Worm (Caenorhabditis elegans) whole organism, young adult: ENCODE measurements around the gene K06H7.7.

Experiments used
- B0035.1 ChIP-seq: sonication (generic microtip); optimal IDR thresholded peaks from 2 replicates; lab custom pipeline; 2016; ENCODE audit warnings: missing genetic modification characterization, mild to moderate bottlenecking, missing compliant biosample characterization, missing genotype, missing genetic modification reagents
- C06A6.2 ChIP-seq: fragments of 200-800 bp; sonication (Bioruptor generic); conservative IDR thresholded peaks from 2 replicates; pipeline ENCODE4 v1.3.6; 2022; ENCODE audit warnings: missing genetic modification characterization, missing compliant biosample characterization
- C17E4.6 ChIP-seq: fragments of 200-800 bp; sonication (Bioruptor generic); IDR thresholded peaks from 2 replicates; pipeline ENCODE4 v1.3.6; 2022; ENCODE audit warnings: missing genetic modification reagents, missing genetic modification characterization, missing compliant biosample characterization
- F33H1.4 ChIP-seq: fragments of 200-800 bp; sonication (Bioruptor generic); IDR thresholded peaks from 2 replicates; pipeline ENCODE4 v1.3.6; 2022; ENCODE audit warnings: missing genetic modification reagents, missing genetic modification characterization, missing compliant biosample characterization
- F49E8.2 ChIP-seq: sonication (generic microtip); optimal IDR thresholded peaks from 3 replicates; lab custom pipeline; 2017; ENCODE audit warnings: missing genetic modification characterization, mild to moderate bottlenecking, missing compliant biosample characterization, antibody characterized with exemption, moderate library complexity; ENCODE audit not compliant: insufficient read depth
- F52B5.7 ChIP-seq: sonication (generic microtip); optimal IDR thresholded peaks from 2 replicates; lab custom pipeline; 2016; ENCODE audit warnings: mild to moderate bottlenecking, missing genetic modification characterization, missing compliant biosample characterization
- F55B11.4 ChIP-seq: sonication (generic microtip); optimal IDR thresholded peaks from 2 replicates; lab custom pipeline; 2016; ENCODE audit warnings: missing compliant biosample characterization, missing genetic modification characterization, borderline replicate concordance; ENCODE audit not compliant: insufficient read depth
- F57A8.1 ChIP-seq: fragments of 200-800 bp; sonication (Bioruptor generic); optimal IDR thresholded peaks from 2 replicates; lab custom pipeline; 2018; ENCODE audit warnings: mild to moderate bottlenecking, missing genetic modification characterization, moderate library complexity, missing compliant biosample characterization
- K11D2.4 ChIP-seq: fragments of 200-800 bp; sonication (Bioruptor generic); IDR thresholded peaks from 2 replicates; pipeline ENCODE4 v1.3.6; 2022; ENCODE audit warnings: missing genetic modification reagents, missing genetic modification characterization, missing compliant biosample characterization
- K12H6.12 ChIP-seq: fragments of 200-800 bp; sonication (Bioruptor generic); optimal IDR thresholded peaks from 2 replicates; lab custom pipeline; 2018; ENCODE audit warnings: mild to moderate bottlenecking, missing genetic modification characterization, missing compliant biosample characterization
- T26A5.8 ChIP-seq: sonication (generic microtip); optimal IDR thresholded peaks from 2 replicates; lab custom pipeline; 2016; ENCODE audit warnings: missing genetic modification characterization, missing compliant biosample characterization
- Y95B8A.8 ChIP-seq: fragments of 200-800 bp; sonication (Bioruptor generic); IDR thresholded peaks from 2 replicates; pipeline ENCODE4 v1.3.6; 2022; ENCODE audit warnings: missing genetic modification reagents, missing genetic modification characterization, missing compliant biosample characterization
- akir-1 ChIP-seq: fragments of 200-800 bp; sonication (Bioruptor generic); optimal IDR thresholded peaks from 2 replicates; lab custom pipeline; 2018; ENCODE audit warnings: mild to moderate bottlenecking, missing genetic modification characterization, moderate library complexity, missing compliant biosample characterization
- aptf-3 ChIP-seq: fragments of 200-800 bp; sonication (Bioruptor generic); IDR thresholded peaks from 2 replicates; pipeline ENCODE4 v1.3.6; 2022; ENCODE audit warnings: missing genetic modification characterization, missing compliant biosample characterization
- atf-7 ChIP-seq: sonication (generic microtip); optimal IDR thresholded peaks from 2 replicates; lab custom pipeline; 2017; ENCODE audit warnings: mild to moderate bottlenecking, missing genetic modification characterization, missing compliant biosample characterization
- athp-1 ChIP-seq: sonication (generic microtip); optimal IDR thresholded peaks from 2 replicates; lab custom pipeline; 2017; ENCODE audit warnings: mild to moderate bottlenecking, missing genetic modification characterization, missing compliant biosample characterization
- bed-2 ChIP-seq: fragments of 200-800 bp; sonication (Bioruptor generic); IDR thresholded peaks from 2 replicates; pipeline ENCODE4 v1.3.6; 2022; ENCODE audit warnings: missing genetic modification reagents, missing genetic modification characterization, missing compliant biosample characterization
- ceh-100 ChIP-seq: fragments of 200-800 bp; sonication (Bioruptor generic); IDR thresholded peaks from 2 replicates; pipeline ENCODE4 v1.3.6; 2022; ENCODE audit warnings: missing genetic modification reagents, missing genetic modification characterization, missing compliant biosample characterization
- ceh-40 ChIP-seq: fragments of 200-800 bp; sonication (Bioruptor generic); IDR thresholded peaks from 2 replicates; pipeline ENCODE4 v1.3.6; 2022; ENCODE audit warnings: missing genetic modification characterization, missing compliant biosample characterization
- ceh-58 ChIP-seq: fragments of 200-800 bp; sonication (Bioruptor generic); IDR thresholded peaks from 2 replicates; pipeline ENCODE4 v1.3.6; 2022; ENCODE audit warnings: missing genetic modification characterization, missing compliant biosample characterization
- ceh-91 ChIP-seq: fragments of 200-800 bp; sonication (Bioruptor generic); IDR thresholded peaks from 2 replicates; pipeline ENCODE4 v1.3.6; 2022; ENCODE audit warnings: missing genetic modification reagents, missing genetic modification characterization, missing compliant biosample characterization
- die-1 ChIP-seq: sonication (generic microtip); optimal IDR thresholded peaks from 2 replicates; lab custom pipeline; 2016; ENCODE audit warnings: missing genotype, mild to moderate bottlenecking, missing genetic modification characterization, missing compliant biosample characterization
- dox-1 ChIP-seq: fragments of 200-800 bp; sonication (Bioruptor generic); IDR thresholded peaks from 2 replicates; pipeline ENCODE4 v1.3.6; 2022; ENCODE audit warnings: missing genetic modification reagents, missing genetic modification characterization, missing compliant biosample characterization
- egrh-3 ChIP-seq: fragments of 200-800 bp; sonication (Bioruptor generic); IDR thresholded peaks from 2 replicates; pipeline ENCODE4 v1.3.6; 2022; ENCODE audit warnings: missing genetic modification reagents, missing genetic modification characterization, missing compliant biosample characterization
- fkh-3 ChIP-seq: sonication (generic microtip); optimal IDR thresholded peaks from 2 replicates; lab custom pipeline; 2016; ENCODE audit warnings: mild to moderate bottlenecking, missing genetic modification characterization, missing compliant biosample characterization
- him-1 ChIP-seq: sonication (generic microtip); optimal IDR thresholded peaks from 2 replicates; lab custom pipeline; 2016; ENCODE audit warnings: missing genotype, missing genetic modification reagents, missing genetic modification characterization, missing compliant biosample characterization
- hlh-26 ChIP-seq: fragments of 200-800 bp; sonication (Bioruptor generic); conservative IDR thresholded peaks from 2 replicates; pipeline ENCODE4 v1.3.6; 2022; ENCODE audit warnings: missing genetic modification reagents, missing genetic modification characterization, missing compliant biosample characterization
- hmg-20 ChIP-seq: fragments of 200-800 bp; sonication (Bioruptor generic); IDR thresholded peaks from 2 replicates; pipeline ENCODE4 v1.3.6; 2022; ENCODE audit warnings: missing genetic modification reagents, missing genetic modification characterization, missing compliant biosample characterization
- let-526 ChIP-seq: fragments of 200-800 bp; sonication (Bioruptor generic); IDR thresholded peaks from 2 replicates; pipeline ENCODE4 v1.3.6; 2022; ENCODE audit warnings: missing genetic modification reagents, missing genetic modification characterization, missing compliant biosample characterization
- lin-40 ChIP-seq: sonication (generic microtip); optimal IDR thresholded peaks from 2 replicates; lab custom pipeline; 2016; ENCODE audit warnings: missing genetic modification characterization, mild to moderate bottlenecking, missing compliant biosample characterization, missing genotype, missing genetic modification reagents
- lsl-1 ChIP-seq: fragments of 200-800 bp; sonication (Bioruptor generic); optimal IDR thresholded peaks from 2 replicates; lab custom pipeline; 2018; ENCODE audit warnings: mild to moderate bottlenecking, missing genetic modification characterization, moderate library complexity, missing compliant biosample characterization
- madf-6 ChIP-seq: fragments of 200-800 bp; sonication (Bioruptor generic); IDR thresholded peaks from 2 replicates; pipeline ENCODE4 v1.3.6; 2022; ENCODE audit warnings: missing genetic modification reagents, missing genetic modification characterization, missing compliant biosample characterization
- madf-8 ChIP-seq: fragments of 200-800 bp; sonication (Bioruptor generic); conservative IDR thresholded peaks from 2 replicates; pipeline ENCODE4 v1.3.6; 2022; ENCODE audit warnings: missing genetic modification reagents, missing genetic modification characterization, missing compliant biosample characterization
- mcd-1 ChIP-seq: fragments of 200-800 bp; sonication (Bioruptor generic); IDR thresholded peaks from 2 replicates; pipeline ENCODE4 v1.3.6; 2022; ENCODE audit warnings: missing genetic modification reagents, missing genetic modification characterization, missing compliant biosample characterization
- mes-4 ChIP-seq: sonication (generic microtip); optimal IDR thresholded peaks from 2 replicates; lab custom pipeline; 2016; ENCODE audit warnings: missing genotype, missing genetic modification characterization, missing compliant biosample characterization
- mxl-1 ChIP-seq: sonication (generic microtip); optimal IDR thresholded peaks from 2 replicates; lab custom pipeline; 2016; ENCODE audit warnings: missing genetic modification characterization, missing compliant biosample characterization
- nfyb-1 ChIP-seq: fragments of 200-800 bp; sonication (Bioruptor generic); IDR thresholded peaks from 2 replicates; pipeline ENCODE4 v1.3.6; 2022; ENCODE audit warnings: missing genetic modification reagents, missing genetic modification characterization, missing compliant biosample characterization
- nhr-27 ChIP-seq: fragments of 200-800 bp; sonication (Bioruptor generic); optimal IDR thresholded peaks from 2 replicates; lab custom pipeline; 2018; ENCODE audit warnings: mild to moderate bottlenecking, missing genetic modification characterization, moderate library complexity, missing compliant biosample characterization
- nhr-80 ChIP-seq: sonication (generic microtip); optimal IDR thresholded peaks from 2 replicates; lab custom pipeline; 2016; ENCODE audit warnings: missing genetic modification characterization, missing compliant biosample characterization
- nhr-90 ChIP-seq: sonication (generic microtip); optimal IDR thresholded peaks from 2 replicates; lab custom pipeline; 2016; ENCODE audit warnings: missing genotype, mild to moderate bottlenecking, missing genetic modification characterization, missing compliant biosample characterization
- pha-4 ChIP-seq: fragments of 150-350 bp; sonication (generic microtip); optimal IDR thresholded peaks from 2 replicates; lab custom pipeline; 2014; ENCODE audit warnings: missing biosample characterization, missing genetic modification reagents, missing genetic modification characterization
- sdz-38 ChIP-seq: sonication (generic microtip); optimal IDR thresholded peaks from 2 replicates; lab custom pipeline; 2016; ENCODE audit warnings: missing genotype, missing genetic modification characterization, missing compliant biosample characterization
- sea-2 ChIP-seq: fragments of 200-800 bp; sonication (Bioruptor generic); IDR thresholded peaks from 2 replicates; pipeline ENCODE4 v1.3.6; 2022; ENCODE audit warnings: missing genetic modification characterization, missing compliant biosample characterization
- snpc-1.1 ChIP-seq: sonication (generic microtip); optimal IDR thresholded peaks from 2 replicates; lab custom pipeline; 2017; ENCODE audit warnings: missing genetic modification characterization, mild to moderate bottlenecking, missing compliant biosample characterization, antibody characterized with exemption, moderate library complexity, missing genotype, missing genetic modification reagents; ENCODE audit not compliant: insufficient read depth
- snpc-3.4 ChIP-seq: sonication (generic microtip); optimal IDR thresholded peaks from 2 replicates; lab custom pipeline; 2017; ENCODE audit warnings: missing genetic modification characterization, mild to moderate bottlenecking, missing compliant biosample characterization, antibody characterized with exemption, moderate library complexity, missing genotype, missing genetic modification reagents
- somi-1 ChIP-seq: fragments of 200-800 bp; sonication (Bioruptor generic); optimal IDR thresholded peaks from 2 replicates; lab custom pipeline; 2018; ENCODE audit warnings: mild to moderate bottlenecking, missing genetic modification characterization, missing compliant biosample characterization
- sptf-2 ChIP-seq: fragments of 200-800 bp; sonication (Bioruptor generic); optimal IDR thresholded peaks from 2 replicates; lab custom pipeline; 2018; ENCODE audit warnings: mild to moderate bottlenecking, missing genetic modification characterization, missing compliant biosample characterization
- unc-62 ChIP-seq: fragments of 150-350 bp; optimal IDR thresholded peaks from 2 replicates; lab custom pipeline; 2014; ENCODE audit warnings: missing biosample characterization, missing genetic modification reagents, missing genetic modification characterization
- ztf-22 ChIP-seq: fragments of 200-800 bp; sonication (Bioruptor generic); optimal IDR thresholded peaks from 2 replicates; lab custom pipeline; 2018; ENCODE audit warnings: mild to moderate bottlenecking, missing genetic modification characterization, moderate library complexity, missing compliant biosample characterization
- ztf-6 ChIP-seq: fragments of 200-800 bp; sonication (Bioruptor generic); IDR thresholded peaks from 2 replicates; pipeline ENCODE4 v1.3.6; 2022; ENCODE audit warnings: missing genetic modification reagents, missing genetic modification characterization, missing compliant biosample characterization

Gene K06H7.7

DNA sequence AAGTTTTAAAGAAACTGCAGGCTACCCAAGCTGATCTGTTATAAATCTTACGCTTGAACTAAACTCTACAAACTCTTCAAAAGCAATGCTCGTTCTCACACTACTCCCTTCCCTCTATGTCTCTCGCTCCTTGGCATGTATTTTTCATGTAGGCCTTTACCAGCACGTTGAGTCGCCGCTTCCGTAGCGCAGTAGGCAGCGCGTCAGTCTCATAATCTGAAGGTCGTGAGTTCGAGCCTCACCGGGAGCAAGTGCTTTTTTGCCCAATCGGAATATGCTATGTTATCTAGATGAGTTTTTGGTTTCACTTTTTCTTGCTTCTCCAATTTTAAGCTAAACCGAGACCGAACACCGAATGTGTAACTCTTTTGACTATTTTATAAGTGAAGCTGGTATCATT, 21.2 kb upstream of the K06H7.7 start (continued):
- TF ChIP-seq snpc-1.1 (no peak), die-1 (tag; lab: Kevin White, UChicago) (peak; percentile 69), Y95B8A.8 (no peak), somi-1 (GFP tag; lab: Kevin White, UChicago) (no peak), nhr-90 (tag; lab: Kevin White, UChicago) (peak; percentile 67), sptf-2 (GFP tag; lab: Kevin White, UChicago) (no peak), F52B5.7 (peak; percentile 2), lin-40 (tag; lab: Kevin White, UChicago) (peak; percentile 34), mes-4 (tag; lab: Kevin White, UChicago) (no peak), ceh-58 (GFP tag; lab: Robert Waterston, UW) (no peak), ceh-100 (GFP tag; lab: Robert Waterston, UW) (no peak; the same call in 1 of the 2 replicates), unc-62 (GFP tag; lab: Kevin White, UChicago) (no peak), ceh-91 (GFP tag; lab: Robert Waterston, UW) (no peak), bed-2 (GFP tag; lab: Robert Waterston, UW) (no peak), K12H6.12 (tag; lab: Kevin White, UChicago) (no peak), sea-2 (GFP tag; lab: Robert Waterston, UW) (no peak), madf-6 (GFP tag; lab: Robert Waterston, UW) (peak; percentile 33; the same call in 1 of the 2 replicates), ztf-6 (GFP tag; lab: Robert Waterston, UW) (no peak), him-1 (peak; percentile 69), C17E4.6 (GFP tag; lab: Robert Waterston, UW) (no peak), athp-1 (tag; lab: Kevin White, UChicago) (no peak), akir-1 (GFP tag; lab: Kevin White, UChicago) (no peak), mxl-1 (tag; lab: Kevin White, UChicago) (peak; percentile 27), let-526 (GFP tag; lab: Robert Waterston, UW) (peak; percentile 75), fkh-3 (no peak), C06A6.2 (GFP tag; lab: Robert Waterston, UW) (no peak), F57A8.1 (no peak), nfyb-1 (peak; percentile 65; the same call in 1 of the 2 replicates), hlh-26 (no peak), F55B11.4 (tag; lab: Kevin White, UChicago) (no peak), nhr-27 (tag; lab: Kevin White, UChicago) (no peak), K11D2.4 (GFP tag; lab: Robert Waterston, UW) (no peak), hmg-20 (GFP tag; lab: Robert Waterston, UW) (no peak), aptf-3 (GFP tag; lab: Robert Waterston, UW) (no peak), madf-8 (GFP tag; lab: Robert Waterston, UW) (no peak), F33H1.4 (GFP tag; lab: Robert Waterston, UW) (0 out of 2 replicates have a peak, but pooled peaks have one; percentile 14), atf-7 (tag; lab: Kevin White, UChicago) (no peak), ceh-40 (GFP tag; lab: Robert Waterston, UW) (no peak), pha-4 (tag; lab: Kevin White, UChicago) (no peak), dox-1 (GFP tag; lab: Robert Waterston, UW) (peak; percentile 50), snpc-3.4 (tag; lab: Kevin White, UChicago) (peak; percentile 28), B0035.1 (no peak), egrh-3 (GFP tag; lab: Robert Waterston, UW) (no peak), F49E8.2 (tag; lab: Kevin White, UChicago) (no peak), ztf-22 (GFP tag; lab: Kevin White, UChicago) (no peak), sdz-38 (no peak), mcd-1 (GFP tag; lab: Robert Waterston, UW) (peak; percentile 39; the same call in 1 of the 2 replicates), nhr-80 (peak; percentile 27), lsl-1 (GFP tag; lab: Kevin White, UChicago) (peak; percentile 7), T26A5.8 (no peak)
